Fruit fly (Drosophila melanogaster): ENCODE data around the gene ham.

DNA sequence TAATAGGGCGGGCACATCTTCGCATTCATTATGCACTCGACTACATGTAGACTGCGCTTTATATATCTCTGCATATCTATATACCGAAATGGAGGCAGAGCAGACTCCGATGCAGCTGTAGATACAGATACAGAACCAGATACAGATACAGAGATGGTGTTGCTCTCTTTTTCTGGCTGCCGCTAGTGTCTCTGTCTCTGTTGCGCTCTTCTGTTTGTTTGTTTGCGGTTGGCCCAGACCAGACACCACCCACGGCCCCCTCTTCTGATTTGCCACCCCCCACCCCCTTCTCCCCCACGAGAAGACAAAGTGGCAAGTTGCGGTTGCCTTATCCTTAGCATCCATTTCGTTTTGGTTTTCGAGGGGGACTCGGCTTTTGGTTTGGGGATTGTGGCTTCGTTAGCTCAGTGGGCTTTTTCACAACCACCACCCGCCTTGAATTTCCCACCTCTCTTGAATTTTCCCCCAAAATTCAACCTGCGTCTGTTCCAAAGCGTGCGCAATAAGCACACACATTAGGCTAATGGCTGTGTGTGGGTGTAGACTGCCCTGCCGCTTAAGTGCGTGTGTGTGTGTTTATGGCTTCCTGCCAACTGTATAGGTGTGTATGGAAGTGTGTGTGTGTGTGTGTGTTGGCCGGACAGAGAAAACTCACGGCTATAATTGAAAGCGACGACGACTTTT lies 9.2 kb downstream of the ham start:
- TF ChIP-seq psq (optimal IDR thresholded peaks at IDR 0.05) (no peak), usp (GFP tag; optimal IDR thresholded peaks at IDR 0.05) (no peak), EcR (GFP tag; optimal IDR thresholded peaks at IDR 0.05) (no peak), CG8478 (optimal IDR thresholded peaks at IDR 0.05) (no peak), pan (optimal IDR thresholded peaks at IDR 0.05) (no peak)
